Worm (Caenorhabditis elegans): ENCODE results near the gene srg-44.

Gene srg-44

ce11 chrV:17298657-17299056, 29.9 kb upstream of the srg-44 start:
- no peak for TF ChIP-seq unc-3 (GFP tag; conservative IDR thresholded peaks at IDR 0.05)
- TF ChIP-seq unc-3 (tag; optimal IDR thresholded peaks at IDR 0.05), result no peak
- no peak for TF ChIP-seq hlh-30 (tag; optimal IDR thresholded peaks at IDR 0.05; ENCODE audit: insufficient read depth)
- no peak for TF ChIP-seq ceh-22 (tag; optimal IDR thresholded peaks at IDR 0.05)
- TF ChIP-seq ceh-30 (tag; optimal IDR thresholded peaks at IDR 0.05), result no peak
- no peak for TF ChIP-seq pag-3 (tag; optimal IDR thresholded peaks at IDR 0.05; ENCODE audit: borderline replicate concordance)
- TF ChIP-seq F13H6.1 (tag; optimal IDR thresholded peaks at IDR 0.05), result no peak
- no peak for TF ChIP-seq pat-9 (tag; optimal IDR thresholded peaks at IDR 0.05)
- TF ChIP-seq gmeb-2 (tag; optimal IDR thresholded peaks at IDR 0.05), result no peak
- TF ChIP-seq pha-4 (tag; optimal IDR thresholded peaks at IDR 0.05), result no peak
- no peak for TF ChIP-seq che-1 (tag; optimal IDR thresholded peaks at IDR 0.05)
- no peak for TF ChIP-seq pax-1 (tag; optimal IDR thresholded peaks at IDR 0.05)
- TF ChIP-seq ztf-16 (tag; optimal IDR thresholded peaks at IDR 0.05), result no peak
- TF ChIP-seq C38D4.7 (GFP tag; optimal IDR thresholded peaks at IDR 0.05), result no peak
- no peak for TF ChIP-seq ceh-6 (GFP tag; optimal IDR thresholded peaks at IDR 0.05)
- TF ChIP-seq ceh-14 (tag; optimal IDR thresholded peaks at IDR 0.05), result no peak
- TF ChIP-seq dmd-4 (tag; optimal IDR thresholded peaks at IDR 0.05; ENCODE audit: borderline replicate concordance), result no peak
- TF ChIP-seq unc-42 (tag; optimal IDR thresholded peaks at IDR 0.05), result no peak
- TF ChIP-seq ceh-34 (tag; optimal IDR thresholded peaks at IDR 0.05), result no peak
- TF ChIP-seq ceh-18 (tag; optimal IDR thresholded peaks at IDR 0.05), result no peak

ce11 chrV:17301375-17301774, 27.2 kb upstream of the srg-44 start, which contains the start of gene K10G4.5:
Gene K10G4.5 (minus strand): TSS chrV:17301475.
- TF ChIP-seq hlh-8 (tag; optimal IDR thresholded peaks at IDR 0.05) (no peak), syd-9 (tag; optimal IDR thresholded peaks at IDR 0.05) (no peak), F13H6.1 (tag; optimal IDR thresholded peaks at IDR 0.05) (no peak), T23F11.4 (GFP tag; optimal IDR thresholded peaks at IDR 0.05) (no peak), ceh-24 (tag; optimal IDR thresholded peaks at IDR 0.05) (no peak), mec-3 (tag; optimal IDR thresholded peaks at IDR 0.05; ENCODE audit: borderline replicate concordance) (no peak), unc-42 (tag; optimal IDR thresholded peaks at IDR 0.05) (no peak)

ce11 chrV:17302754-17303153, 25.8 kb upstream of the srg-44 start, which contains the start of gene sri-70:
Gene sri-70 (plus strand): TSS chrV:17303054.
- TF ChIP-seq ceh-18 (tag; optimal IDR thresholded peaks at IDR 0.05), result no peak
- no peak for TF ChIP-seq unc-55 (GFP tag; optimal IDR thresholded peaks at IDR 0.05)
- TF ChIP-seq pat-9 (tag; optimal IDR thresholded peaks at IDR 0.05), result no peak
- no peak for TF ChIP-seq odd-2 (tag; optimal IDR thresholded peaks at IDR 0.05)
- TF ChIP-seq hlh-6 (tag; optimal IDR thresholded peaks at IDR 0.05), result no peak
- no peak for TF ChIP-seq sdc-2 (tag; optimal IDR thresholded peaks at IDR 0.05)
- TF ChIP-seq pax-1 (tag; optimal IDR thresholded peaks at IDR 0.05), result no peak
- no peak for TF ChIP-seq ceh-22 (tag; optimal IDR thresholded peaks at IDR 0.05)
- no peak for TF ChIP-seq che-1 (tag; optimal IDR thresholded peaks at IDR 0.05)
- no peak for TF ChIP-seq unc-86 (tag; optimal IDR thresholded peaks at IDR 0.05)
- no peak for TF ChIP-seq ceh-9 (tag; optimal IDR thresholded peaks at IDR 0.05)
- TF ChIP-seq mec-3 (tag; optimal IDR thresholded peaks at IDR 0.05; ENCODE audit: borderline replicate concordance), result no peak
- no peak for TF ChIP-seq C08G9.2 (tag; optimal IDR thresholded peaks at IDR 0.05)
- no peak for TF ChIP-seq ceh-34 (tag; optimal IDR thresholded peaks at IDR 0.05)
- no peak for TF ChIP-seq T23F11.4 (GFP tag; optimal IDR thresholded peaks at IDR 0.05)
- TF ChIP-seq hlh-8 (tag; optimal IDR thresholded peaks at IDR 0.05), result no peak
- no peak for TF ChIP-seq lin-11 (tag; optimal IDR thresholded peaks at IDR 0.05)
- TF ChIP-seq nhr-232 (tag; optimal IDR thresholded peaks at IDR 0.05), result no peak
- no peak for TF ChIP-seq hlh-30 (tag; optimal IDR thresholded peaks at IDR 0.05; ENCODE audit: insufficient read depth)
- TF ChIP-seq ref-2 (tag; optimal IDR thresholded peaks at IDR 0.05), result no peak

- TF ChIP-seq lim-6 (tag; optimal IDR thresholded peaks at IDR 0.05), result no peak
- no peak for TF ChIP-seq unc-86 (tag; optimal IDR thresholded peaks at IDR 0.05)
- no peak for TF ChIP-seq ceh-30 (tag; optimal IDR thresholded peaks at IDR 0.05)
- no peak for TF ChIP-seq sdc-2 (tag; optimal IDR thresholded peaks at IDR 0.05)
- no peak for TF ChIP-seq npax-4 (tag; optimal IDR thresholded peaks at IDR 0.05)
Observed at ce11 chrV:17303392-17303791, 25.2 kb upstream of the srg-44 start.

All from whole organism, late embryonic.